Fruit fly (Drosophila melanogaster) whole organism, embryonic: Measurements from ENCODE around the gene Myo31DF.

Source experiments
- ATbp ChIP-seq: fragments of 200-800 bp; sonication (Bioruptor generic); optimal IDR thresholded peaks from 2 replicates; lab custom pipeline; 2017; ENCODE audit warnings: missing biosample characterization, mild to moderate bottlenecking, missing genetic modification characterization, missing genetic modification reagents
- Awh ChIP-seq: fragments of 200-800 bp; sonication (Bioruptor generic); IDR thresholded peaks from 2 replicates; pipeline ENCODE4, ENCODE4 v1.3.6; 2022; ENCODE audit warnings: missing biosample characterization, missing genetic modification characterization
- Bdp1 ChIP-seq: fragments of 200-800 bp; sonication (Bioruptor generic); optimal IDR thresholded peaks from 3 replicates; lab custom pipeline; 2016; ENCODE audit warnings: missing biosample characterization, missing genetic modification characterization
- BtbVII ChIP-seq: fragments of 200-800 bp; sonication (Bioruptor generic); optimal IDR thresholded peaks from 3 replicates; lab custom pipeline; 2017; ENCODE audit warnings: missing biosample characterization, mild to moderate bottlenecking, missing genetic modification characterization
- CG10147 ChIP-seq: fragments of 200-800 bp; sonication (Bioruptor generic); optimal IDR thresholded peaks from 2 replicates; lab custom pipeline; 2019; ENCODE audit warnings: missing biosample characterization, mild to moderate bottlenecking, missing genetic modification characterization, moderate library complexity
- CG11695 ChIP-seq: fragments of 200-800 bp; sonication (Bioruptor generic); IDR thresholded peaks from 3 replicates; pipeline ENCODE4 v1.3.6; 2022; ENCODE audit warnings: missing biosample characterization, missing genetic modification characterization
- CG12071 ChIP-seq: fragments of 200-800 bp; sonication (Bioruptor generic); optimal IDR thresholded peaks from 3 replicates; lab custom pipeline; 2018; ENCODE audit warnings: missing biosample characterization, mild to moderate bottlenecking, missing genetic modification characterization
- CG12659 ChIP-seq: fragments of 200-800 bp; sonication (Bioruptor generic); optimal IDR thresholded peaks from 3 replicates; lab custom pipeline; 2017; ENCODE audit warnings: mild to moderate bottlenecking, missing biosample characterization, missing genetic modification reagents, missing genetic modification characterization
- CG14014 ChIP-seq: fragments of 200-800 bp; sonication (Bioruptor generic); IDR thresholded peaks from 2 replicates; pipeline ENCODE4 v1.3.6; 2022; ENCODE audit warnings: missing biosample characterization, missing genetic modification characterization
- CG16779 ChIP-seq: fragments of 200-800 bp; sonication (Bioruptor generic); IDR thresholded peaks from 2 replicates; pipeline ENCODE4 v1.3.6; 2022; ENCODE audit warnings: missing biosample characterization, missing genetic modification characterization
- CG18599 ChIP-seq: fragments of 200-800 bp; sonication (Bioruptor generic); optimal IDR thresholded peaks from 3 replicates; lab custom pipeline; 2017; ENCODE audit warnings: missing biosample characterization, missing genetic modification characterization, mild to moderate bottlenecking, moderate library complexity, missing genetic modification reagents
- CG2199 ChIP-seq: fragments of 200-800 bp; sonication (Bioruptor generic); IDR thresholded peaks from 3 replicates; pipeline ENCODE4 v1.3.6; 2022; ENCODE audit warnings: missing biosample characterization, missing genetic modification characterization
- CG31224 ChIP-seq: fragments of 200-800 bp; sonication (Bioruptor generic); IDR thresholded peaks from 2 replicates; pipeline ENCODE4 v1.3.6; 2022; ENCODE audit warnings: missing biosample characterization, missing genetic modification characterization
- CG31388 ChIP-seq: fragments of 200-800 bp; sonication (Bioruptor generic); optimal IDR thresholded peaks from 2 replicates; lab custom pipeline; 2016; ENCODE audit warnings: missing biosample characterization, missing genetic modification characterization
- CG32532 ChIP-seq: fragments of 200-800 bp; sonication (Bioruptor generic); IDR thresholded peaks from 2 replicates; pipeline ENCODE4 v1.3.6; 2022; ENCODE audit warnings: missing biosample characterization, missing genetic modification characterization
- CG32772 ChIP-seq: fragments of 200-800 bp; sonication (Bioruptor generic); IDR thresholded peaks from 2 replicates; pipeline ENCODE4 v1.3.6; 2022; ENCODE audit warnings: missing biosample characterization, missing genetic modification characterization
- CG6689 ChIP-seq: fragments of 200-800 bp; sonication (Bioruptor generic); IDR thresholded peaks from 2 replicates; pipeline ENCODE4 v1.3.6; 2022; ENCODE audit warnings: missing biosample characterization, missing genetic modification characterization
- CG6813 ChIP-seq: fragments of 200-800 bp; sonication (Bioruptor generic); optimal IDR thresholded peaks from 2 replicates; lab custom pipeline; 2017; ENCODE audit warnings: missing biosample characterization, missing genetic modification characterization, mild to moderate bottlenecking, moderate library complexity, missing genetic modification reagents
- CG7372 ChIP-seq: fragments of 200-800 bp; sonication (Bioruptor generic); IDR thresholded peaks from 2 replicates; pipeline ENCODE4 v1.3.6; 2022; ENCODE audit warnings: missing biosample characterization, missing genetic modification characterization
- CG7987 ChIP-seq: fragments of 200-800 bp; sonication (Bioruptor generic); optimal IDR thresholded peaks from 2 replicates; lab custom pipeline; 2018; ENCODE audit warnings: missing biosample characterization, mild to moderate bottlenecking, missing genetic modification characterization, moderate library complexity
- CrebB ChIP-seq: fragments of 200-800 bp; sonication (Bioruptor generic); optimal IDR thresholded peaks from 3 replicates; lab custom pipeline; 2018; ENCODE audit warnings: missing biosample characterization, mild to moderate bottlenecking, missing genetic modification characterization
- HLH3B ChIP-seq: fragments of 200-800 bp; sonication (Bioruptor generic); IDR thresholded peaks from 2 replicates; pipeline ENCODE4 v1.3.6; 2022; ENCODE audit warnings: missing biosample characterization, missing genetic modification characterization
- HLH4C ChIP-seq: fragments of 200-800 bp; sonication (Bioruptor generic); IDR thresholded peaks from 3 replicates; pipeline ENCODE4 v1.3.6; 2022; ENCODE audit warnings: missing biosample characterization, missing genetic modification characterization; ENCODE audit not compliant: partially characterized antibody
- HLHmδ ChIP-seq: fragments of 200-800 bp; sonication (Bioruptor generic); optimal IDR thresholded peaks from 2 replicates; lab custom pipeline; 2018; ENCODE audit warnings: missing biosample characterization, mild to moderate bottlenecking, missing genetic modification characterization, moderate library complexity
- Kr ChIP-seq: fragments of 200-800 bp; sonication (Bioruptor generic); optimal IDR thresholded peaks from 2 replicates; lab custom pipeline; 2017; ENCODE audit warnings: missing biosample characterization, mild to moderate bottlenecking, missing genetic modification characterization
- Med ChIP-seq: fragments of 200-800 bp; sonication (Bioruptor generic); peaks from one replicate; lab custom pipeline; 2016; ENCODE audit warnings: missing biosample characterization, missing genetic modification characterization, mild to moderate bottlenecking, inconsistent platforms, moderate library complexity
- NfI ChIP-seq: fragments of 200-800 bp; sonication (Bioruptor generic); optimal IDR thresholded peaks from 3 replicates; lab custom pipeline; 2018; ENCODE audit warnings: missing biosample characterization, mild to moderate bottlenecking, missing genetic modification characterization, moderate library complexity
- Pdp1 ChIP-seq, 2 experiments: fragments of 200-800 bp; sonication (Bioruptor generic); optimal IDR thresholded peaks; 3 replicates each; lab custom pipeline; 2016; ENCODE audit warnings: missing biosample characterization in 2 of 2, missing genetic modification characterization in 2 of 2, mild to moderate bottlenecking in 1 of 2, moderate library complexity in 1 of 2
- Rfx ChIP-seq: fragments of 200-800 bp; sonication (Bioruptor generic); IDR thresholded peaks from 2 replicates; pipeline ENCODE4 v1.3.6; 2022; ENCODE audit warnings: missing biosample characterization, missing genetic modification characterization
- aop ChIP-seq: fragments of 200-800 bp; sonication (Bioruptor generic); IDR thresholded peaks from 2 replicates; pipeline ENCODE4 v1.3.6; 2022; ENCODE audit warnings: missing biosample characterization, missing genetic modification characterization
- chinmo ChIP-seq: fragments of 200-800 bp; sonication (Bioruptor generic); IDR thresholded peaks from 4 replicates; pipeline ENCODE4 v1.3.6; 2022; ENCODE audit warnings: missing biosample characterization, missing genetic modification characterization; ENCODE audit not compliant: partially characterized antibody
- chm ChIP-seq: fragments of 200-800 bp; sonication (Bioruptor generic); IDR thresholded peaks from 2 replicates; pipeline ENCODE4 v1.3.6; 2022; ENCODE audit warnings: missing biosample characterization, missing genetic modification characterization
- eve ChIP-seq, 2 experiments: fragments of >200 bp; optimal IDR thresholded peaks; 2 replicates each; lab custom pipeline; 2017; ENCODE audit warnings: missing biosample characterization in 2 of 2, missing genetic modification characterization in 2 of 2
- gro ChIP-seq: fragments of 200-800 bp; sonication (Bioruptor generic); optimal IDR thresholded peaks from 2 replicates; lab custom pipeline; 2016; ENCODE audit warnings: missing biosample characterization, missing genetic modification characterization
- lab ChIP-seq: fragments of 200-800 bp; sonication (Bioruptor generic); optimal IDR thresholded peaks from 3 replicates; lab custom pipeline; 2017; ENCODE audit warnings: missing biosample characterization, missing genetic modification characterization, mild to moderate bottlenecking, moderate library complexity, missing genetic modification reagents
- mirr ChIP-seq: fragments of 200-800 bp; sonication (Bioruptor generic); optimal IDR thresholded peaks from 3 replicates; lab custom pipeline; 2018; ENCODE audit warnings: missing biosample characterization, mild to moderate bottlenecking, missing genetic modification characterization
- onecut ChIP-seq: fragments of 200-800 bp; sonication (Bioruptor generic); IDR thresholded peaks from 2 replicates; pipeline ENCODE4 v1.3.6; 2022; ENCODE audit warnings: missing biosample characterization, missing genetic modification characterization
- otp ChIP-seq: fragments of 200-800 bp; sonication (Bioruptor generic); IDR thresholded peaks from 3 replicates; pipeline ENCODE4, ENCODE4 v1.3.6; 2022; ENCODE audit warnings: missing biosample characterization, missing genetic modification characterization
- rib ChIP-seq: fragments of 200-800 bp; sonication (Bioruptor generic); IDR thresholded peaks from 2 replicates; pipeline ENCODE4 v1.3.6; 2022; ENCODE audit warnings: missing biosample characterization, missing genetic modification characterization
- scrt ChIP-seq: fragments of 200-800 bp; sonication (Bioruptor generic); optimal IDR thresholded peaks from 2 replicates; lab custom pipeline; 2018; ENCODE audit warnings: missing biosample characterization, mild to moderate bottlenecking, missing genetic modification characterization, moderate library complexity
- sd ChIP-seq: fragments of 200-800 bp; sonication (Bioruptor generic); optimal IDR thresholded peaks from 3 replicates; lab custom pipeline; 2018; ENCODE audit warnings: missing biosample characterization, mild to moderate bottlenecking, missing genetic modification characterization, moderate library complexity
- seq ChIP-seq: fragments of 200-800 bp; sonication (Bioruptor generic); IDR thresholded peaks from 2 replicates; pipeline ENCODE4 v1.3.6; 2022; ENCODE audit warnings: missing biosample characterization, missing genetic modification characterization
- so ChIP-seq: fragments of 200-800 bp; sonication (Bioruptor generic); IDR thresholded peaks from 3 replicates; pipeline ENCODE4 v1.3.6; 2022; ENCODE audit warnings: missing biosample characterization, missing genetic modification characterization
- sr ChIP-seq: fragments of 200-800 bp; sonication (Bioruptor generic); IDR thresholded peaks from 3 replicates; pipeline ENCODE4 v1.3.6; 2022; ENCODE audit warnings: missing biosample characterization, missing genetic modification characterization
- ssp ChIP-seq: fragments of 200-800 bp; sonication (Bioruptor generic); IDR thresholded peaks from 2 replicates; pipeline ENCODE4 v1.3.6; 2022; ENCODE audit warnings: missing biosample characterization, missing genetic modification characterization
- twi ChIP-seq: fragments of 200-800 bp; optimal IDR thresholded peaks from 2 replicates; lab custom pipeline; 2019; ENCODE audit warnings: missing biosample characterization, mild to moderate bottlenecking, missing genetic modification characterization, moderate library complexity
- zfh1 ChIP-seq: fragments of 200-800 bp; sonication (Bioruptor generic); IDR thresholded peaks from 3 replicates; pipeline ENCODE4 v1.3.6; 2022; ENCODE audit warnings: missing biosample characterization, missing genetic modification characterization

Myo31DF gene

dm6 chr2L:10500309-10500974 lies 6.1 kb downstream of the Myo31DF start:
- TF ChIP-seq eve (GFP tag; optimal IDR thresholded peaks at IDR 0.05; lab: Kevin White, UChicago): peak in 1 of 2 experiments; percentile 33
- TF ChIP-seq CG16779: no peak
- peak; percentile 40; the same call in 1 of the 2 replicates for TF ChIP-seq onecut (GFP tag; lab: Robert Waterston, UW)
- TF ChIP-seq Kr (GFP tag; lab: Kevin White, UChicago): no peak
- peak in 1 of 2 experiments; percentile 23 for TF ChIP-seq Pdp1 (GFP tag; optimal IDR thresholded peaks at IDR 0.05; lab: Kevin White, UChicago)
- peak; percentile 54 for TF ChIP-seq sd (tag; lab: Kevin White, UChicago)
- no peak for TF ChIP-seq gro (GFP tag; lab: Kevin White, UChicago)
- TF ChIP-seq BtbVII (GFP tag; lab: Kevin White, UChicago): peak; percentile 7
- no peak for TF ChIP-seq HLH3B
- TF ChIP-seq, all 482 proteins: peak for 5

dm6 chr2L:10499608-10500007 lies 7.0 kb downstream of the Myo31DF start:
- peak; percentile 33 for TF ChIP-seq HLHmδ (GFP tag; lab: Kevin White, UChicago)
- TF ChIP-seq CrebB (tag; lab: Kevin White, UChicago): no peak
- peak; percentile 37; the same call in 1 of the 2 replicates for TF ChIP-seq rib (GFP tag; lab: Robert Waterston, UW)
- TF ChIP-seq chinmo: 0 out of 4 replicates have a peak, but pooled peaks have one; percentile 56
- TF ChIP-seq CG6813 (GFP tag; lab: Kevin White, UChicago): peak; percentile 2
- TF ChIP-seq otp (GFP tag; lab: Robert Waterston, UW): 0 out of 3 replicates have a peak, but pooled peaks have one; percentile 6
- peak; percentile 9 for TF ChIP-seq CG12659 (GFP tag; lab: Kevin White, UChicago)
- no peak for TF ChIP-seq ssp (GFP tag; lab: Robert Waterston, UW)
- TF ChIP-seq Bdp1 (GFP tag; lab: Kevin White, UChicago): no peak
- TF ChIP-seq twi (tag; lab: Kevin White, UChicago): peak; percentile 87
- TF ChIP-seq CG18599 (GFP tag; lab: Kevin White, UChicago): peak; percentile 6
- peak; percentile 20 for TF ChIP-seq ATbp
- TF ChIP-seq CG7987 (GFP tag; lab: Kevin White, UChicago): peak; percentile 12
- 0 out of 2 replicates have a peak, but pooled peaks have one; percentile 27 for TF ChIP-seq chm (GFP tag; lab: Robert Waterston, UW)
- TF ChIP-seq CG31224 (GFP tag; lab: Robert Waterston, UW): no peak
- peak; percentile 67; the same call in 1 of the 3 replicates for TF ChIP-seq so (GFP tag; lab: Robert Waterston, UW)
- no peak for TF ChIP-seq CG2199 (GFP tag; lab: Robert Waterston, UW)
- peak; percentile 53 for TF ChIP-seq BtbVII (GFP tag; lab: Kevin White, UChicago)
- TF ChIP-seq CG31388 (GFP tag; lab: Kevin White, UChicago): no peak
- no peak for TF ChIP-seq seq (GFP tag; lab: Robert Waterston, UW)
- TF ChIP-seq CG14014 (GFP tag; lab: Robert Waterston, UW): 0 out of 2 replicates have a peak, but pooled peaks have one; percentile 17
- TF ChIP-seq mirr (GFP tag; lab: Kevin White, UChicago): peak; percentile 58
- peak; percentile 30 for TF ChIP-seq CG12071 (GFP tag; lab: Kevin White, UChicago)
- peak; percentile 33; the same call in 1 of the 2 replicates for TF ChIP-seq CG7372 (GFP tag; lab: Robert Waterston, UW)
- no peak for TF ChIP-seq CG32772 (GFP tag; lab: Robert Waterston, UW)
- 0 out of 3 replicates have a peak, but pooled peaks have one; percentile 26 for TF ChIP-seq CG11695 (GFP tag; lab: Robert Waterston, UW)
- TF ChIP-seq HLH4C: no peak
- TF ChIP-seq Med: peak; percentile 38
- TF ChIP-seq Awh (GFP tag; lab: Robert Waterston, UW): peak; percentile 30; the same call in 1 of the 2 replicates
- 0 out of 2 replicates have a peak, but pooled peaks have one; percentile 10 for TF ChIP-seq CG32532 (GFP tag; lab: Robert Waterston, UW)
- no peak for TF ChIP-seq scrt (GFP tag; lab: Kevin White, UChicago)
- peak; percentile 13 for TF ChIP-seq CG10147 (GFP tag; lab: Kevin White, UChicago)
- peak; percentile 27 for TF ChIP-seq sd (tag; lab: Kevin White, UChicago)
- TF ChIP-seq zfh1 (GFP tag; lab: Robert Waterston, UW): peak; percentile 8; the same call in 1 of the 3 replicates
- peak; percentile 99 for TF ChIP-seq sr (GFP tag; lab: Robert Waterston, UW)
- TF ChIP-seq Rfx (GFP tag; lab: Robert Waterston, UW): 0 out of 2 replicates have a peak, but pooled peaks have one; percentile 12
- TF ChIP-seq NfI: peak; percentile 8
- TF ChIP-seq CG6689 (GFP tag; lab: Robert Waterston, UW): peak; percentile 8; the same call in 1 of the 2 replicates
- no peak for TF ChIP-seq aop (GFP tag; lab: Robert Waterston, UW)
- TF ChIP-seq lab (GFP tag; lab: Kevin White, UChicago): peak; percentile 48
